Fruit fly (Drosophila melanogaster) whole organism, prepupa: Measurements from ENCODE around the gene CG32264.

ENCODE experiments used
- CG11294 ChIP-seq: fragments of 200-800 bp; sonication (Bioruptor generic); IDR thresholded peaks from 2 replicates; pipeline ENCODE4 v1.3.6; 2022; ENCODE audit warnings: missing biosample characterization, missing genetic modification characterization
- Lpt ChIP-seq: fragments of 200-800 bp; sonication (Bioruptor generic); optimal IDR thresholded peaks from 3 replicates; lab custom pipeline; 2016; ENCODE audit warnings: missing biosample characterization, missing genetic modification characterization

- TF ChIP-seq Lpt (no peak), CG11294 (GFP tag; lab: Robert Waterston, UW) (no peak)
Measured at dm6 chr3L:3856004-3856403, 49.7 kb upstream of the CG32264 start.
